Worm (Caenorhabditis elegans): ENCODE results near the gene gta-1.

Gene gta-1

ce11 chrIV:10232456-10232855 is 52.0 kb downstream of the gta-1 start, which contains the start of gene F01G10.4:
Gene F01G10.4, minus strand, starts transcription at chrIV:10232556.
- TF ChIP-seq ahr-1 (tag; optimal IDR thresholded peaks at IDR 0.05) (no peak), madf-2 (tag; optimal IDR thresholded peaks at IDR 0.05) (no peak), pha-4 (tag; optimal IDR thresholded peaks at IDR 0.05) (no peak), pqm-1 (tag; optimal IDR thresholded peaks at IDR 0.05) (no peak), K09A11.1 (tag; optimal IDR thresholded peaks at IDR 0.05; ENCODE audit: insufficient read depth) (no peak), C08G9.2 (tag; optimal IDR thresholded peaks at IDR 0.05) (no peak), syd-9 (tag; optimal IDR thresholded peaks at IDR 0.05) (no peak), Y22D7AL.16 (tag; optimal IDR thresholded peaks at IDR 0.05) (no peak), hlh-13 (GFP tag; optimal IDR thresholded peaks at IDR 0.05) (no peak), lim-6 (tag; optimal IDR thresholded peaks at IDR 0.05) (no peak), ceh-19 (GFP tag; optimal IDR thresholded peaks at IDR 0.05) (no peak), odd-2 (tag; optimal IDR thresholded peaks at IDR 0.05) (no peak), dve-1 (tag; optimal IDR thresholded peaks at IDR 0.05) (no peak), npax-4 (tag; optimal IDR thresholded peaks at IDR 0.05) (no peak)

Data from whole organism, late embryonic.